Worm (Caenorhabditis elegans) whole organism, L1 larva: Measurements from ENCODE around the gene dpf-2.
A peak's percentile ranks its signal among the peaks of the same experiment; 100 is the strongest.

ENCODE experiments used
- C16A3.4 ChIP-seq: fragments of 150-350 bp; optimal IDR thresholded peaks from 2 replicates; lab custom pipeline; 2014; ENCODE audit warnings: missing biosample characterization, missing genetic modification characterization
- Y116A8C.19 ChIP-seq: sonication (generic microtip); optimal IDR thresholded peaks from 2 replicates; lab custom pipeline; 2016; ENCODE audit warnings: missing compliant biosample characterization, missing genetic modification characterization, borderline replicate concordance
- aha-1 ChIP-seq: fragments of 150-350 bp; optimal IDR thresholded peaks from 2 replicates; lab custom pipeline; 2014; ENCODE audit warnings: missing biosample characterization, missing genetic modification characterization
- blmp-1 ChIP-seq: fragments of 150-350 bp; optimal IDR thresholded peaks from 2 replicates; lab custom pipeline; 2014; ENCODE audit warnings: missing biosample characterization, missing genetic modification characterization
- ceh-82 ChIP-seq, 3 experiments: fragments of 150-350 bp in 1 of 3; sonication (generic microtip) in 2 of 3; optimal IDR thresholded peaks; 2 replicates each; lab custom pipeline; 2014 to 2017; ENCODE audit warnings: missing biosample characterization in 3 of 3, missing genetic modification characterization in 3 of 3
- dpl-1 ChIP-seq, 3 experiments: fragments of 150-350 bp in 2 of 3; sonication (generic microtip) in 1 of 3; optimal IDR thresholded peaks; 2 replicates each; lab custom pipeline; 2014 to 2017; ENCODE audit warnings: missing biosample characterization in 3 of 3, missing genetic modification characterization in 3 of 3, missing genetic modification reagents in 3 of 3
- dsc-1 ChIP-seq: sonication (generic microtip); optimal IDR thresholded peaks from 2 replicates; lab custom pipeline; 2016; ENCODE audit warnings: mild to moderate bottlenecking, missing genetic modification characterization, missing compliant biosample characterization
- efl-1 ChIP-seq, 4 experiments: fragments of 150-350 bp; optimal IDR thresholded peaks in 3 of 4; peaks in 1 of 4; 1 replicate in 1 of 4; 2 replicates in 3 of 4; lab custom pipeline; 2014; ENCODE audit warnings: missing biosample characterization in 2 of 4, missing genetic modification characterization in 2 of 4, missing genetic modification reagents in 2 of 4
- elt-2 ChIP-seq: sonication (generic microtip); optimal IDR thresholded peaks from 2 replicates; lab custom pipeline; 2016; ENCODE audit warnings: missing genetic modification characterization, mild to moderate bottlenecking, inconsistent platforms, missing compliant biosample characterization, missing genetic modification reagents
- elt-3 ChIP-seq, 6 experiments: fragments of 150-350 bp in 1 of 6; sonication (generic microtip); optimal IDR thresholded peaks; 2 replicates each; lab custom pipeline; 2017 to 2018; ENCODE audit warnings: missing biosample characterization in 6 of 6, missing genetic modification characterization in 6 of 6, inconsistent platforms in 1 of 6
- fkh-10 ChIP-seq: sonication (generic microtip); optimal IDR thresholded peaks from 2 replicates; lab custom pipeline; 2017; ENCODE audit warnings: missing biosample characterization, missing genetic modification reagents, missing genetic modification characterization
- fkh-4 ChIP-seq: sonication (generic microtip); optimal IDR thresholded peaks from 2 replicates; lab custom pipeline; 2016; ENCODE audit warnings: missing compliant biosample characterization, missing genetic modification characterization, borderline replicate concordance
- fos-1 ChIP-seq: fragments of 150-350 bp; optimal IDR thresholded peaks from 2 replicates; lab custom pipeline; 2014; ENCODE audit warnings: missing biosample characterization, missing genetic modification characterization
- grh-1 ChIP-seq: fragments of 200-800 bp; sonication (Bioruptor generic); IDR thresholded peaks from 2 replicates; pipeline ENCODE4 v1.3.6; 2022; ENCODE audit warnings: missing genetic modification reagents, missing genetic modification characterization, missing compliant biosample characterization
- hpl-2 ChIP-seq: fragments of 150-350 bp; optimal IDR thresholded peaks from 2 replicates; lab custom pipeline; 2014; ENCODE audit warnings: missing biosample characterization, missing genetic modification reagents, missing genetic modification characterization
- irx-1 ChIP-seq: sonication (generic microtip); optimal IDR thresholded peaks from 2 replicates; lab custom pipeline; 2016; ENCODE audit warnings: missing genetic modification characterization, missing compliant biosample characterization
- lin-13 ChIP-seq: fragments of 150-350 bp; optimal IDR thresholded peaks from 2 replicates; lab custom pipeline; 2014; ENCODE audit warnings: missing biosample characterization, missing genetic modification reagents, missing genetic modification characterization
- lin-14 ChIP-seq: fragments of 200-800 bp; sonication (Bioruptor generic); optimal IDR thresholded peaks from 2 replicates; lab custom pipeline; 2018; ENCODE audit warnings: mild to moderate bottlenecking, missing genetic modification characterization, moderate library complexity, missing compliant biosample characterization
- lin-39 ChIP-seq: fragments of 150-350 bp; optimal IDR thresholded peaks from 2 replicates; lab custom pipeline; 2014; ENCODE audit warnings: missing biosample characterization, missing genetic modification reagents, missing genetic modification characterization
- mdl-1 ChIP-seq, 2 experiments: fragments of 150-350 bp; optimal IDR thresholded peaks; 2 replicates each; lab custom pipeline; 2014 to 2017; ENCODE audit warnings: missing biosample characterization in 2 of 2, missing genetic modification characterization in 2 of 2, inconsistent platforms in 1 of 2
- mep-1 ChIP-seq: fragments of 150-350 bp; optimal IDR thresholded peaks from 2 replicates; lab custom pipeline; 2014; ENCODE audit warnings: missing biosample characterization, missing genetic modification characterization
- nhr-11 ChIP-seq: fragments of 150-350 bp; optimal IDR thresholded peaks from 2 replicates; lab custom pipeline; 2014; ENCODE audit warnings: missing biosample characterization, missing genetic modification characterization
- nhr-12 ChIP-seq: sonication (generic microtip); optimal IDR thresholded peaks from 2 replicates; lab custom pipeline; 2017; ENCODE audit warnings: missing biosample characterization, missing genetic modification characterization
- nhr-19 ChIP-seq: fragments of 200-800 bp; sonication (Bioruptor generic); conservative IDR thresholded peaks from 2 replicates; pipeline ENCODE4 v1.3.6; 2022; ENCODE audit warnings: missing genetic modification characterization, missing compliant biosample characterization
- nhr-20 ChIP-seq: sonication (generic microtip); optimal IDR thresholded peaks from 2 replicates; lab custom pipeline; 2016; ENCODE audit warnings: mild to moderate bottlenecking, missing genetic modification characterization, missing compliant biosample characterization
- nhr-47 ChIP-seq: sonication (generic microtip); optimal IDR thresholded peaks from 2 replicates; lab custom pipeline; 2016; ENCODE audit warnings: mild to moderate bottlenecking, missing genetic modification characterization, moderate library complexity, missing compliant biosample characterization
- nhr-71 ChIP-seq: sonication (generic microtip); optimal IDR thresholded peaks from 2 replicates; lab custom pipeline; 2016; ENCODE audit warnings: mild to moderate bottlenecking, missing genetic modification characterization, moderate library complexity, missing compliant biosample characterization
- nhr-76 ChIP-seq: sonication (generic microtip); optimal IDR thresholded peaks from 2 replicates; lab custom pipeline; 2017; ENCODE audit warnings: missing biosample characterization, missing genetic modification characterization
- nhr-77 ChIP-seq: fragments of 150-350 bp; optimal IDR thresholded peaks from 2 replicates; lab custom pipeline; 2014; ENCODE audit warnings: missing biosample characterization, missing genetic modification characterization
- nhr-85 ChIP-seq: sonication (generic microtip); peaks from one replicate; lab custom pipeline; 2016; ENCODE audit warnings: missing genetic modification characterization, inconsistent platforms, missing compliant biosample characterization
- pag-3 ChIP-seq: sonication (generic microtip); optimal IDR thresholded peaks from 2 replicates; lab custom pipeline; 2017; ENCODE audit warnings: missing genetic modification characterization, mild to moderate bottlenecking, missing compliant biosample characterization, antibody characterized with exemption, borderline replicate concordance; ENCODE audit not compliant: insufficient read depth
- pax-3 ChIP-seq: fragments of 200-800 bp; sonication (Bioruptor generic); optimal IDR thresholded peaks from 2 replicates; lab custom pipeline; 2018; ENCODE audit warnings: mild to moderate bottlenecking, missing genetic modification characterization, moderate library complexity, missing compliant biosample characterization
- pqm-1 ChIP-seq: sonication (generic microtip); optimal IDR thresholded peaks from 3 replicates; lab custom pipeline; 2017; ENCODE audit warnings: missing biosample characterization, missing genetic modification characterization
- rnt-1 ChIP-seq: sonication (generic microtip); optimal IDR thresholded peaks from 2 replicates; lab custom pipeline; 2016; ENCODE audit warnings: mild to moderate bottlenecking, missing genetic modification characterization, moderate library complexity, missing compliant biosample characterization
- skn-1 ChIP-seq: fragments of 150-350 bp; optimal IDR thresholded peaks from 2 replicates; lab custom pipeline; 2014; ENCODE audit warnings: missing biosample characterization, missing genetic modification characterization
- snpc-4 ChIP-seq: fragments of 150-350 bp; optimal IDR thresholded peaks from 2 replicates; lab custom pipeline; 2014; ENCODE audit warnings: missing biosample characterization, missing genetic modification characterization
- swsn-7 ChIP-seq: sonication (generic microtip); optimal IDR thresholded peaks from 2 replicates; lab custom pipeline; 2016; ENCODE audit warnings: missing genetic modification characterization, missing compliant biosample characterization
- tbx-2 ChIP-seq: sonication (generic microtip); optimal IDR thresholded peaks from 2 replicates; lab custom pipeline; 2016; ENCODE audit warnings: missing genetic modification characterization, missing compliant biosample characterization
- unc-130 ChIP-seq: fragments of 150-350 bp; optimal IDR thresholded peaks from 2 replicates; lab custom pipeline; 2017; ENCODE audit warnings: missing biosample characterization, missing genetic modification characterization, inconsistent platforms
- unc-30 ChIP-seq: sonication (generic microtip); optimal IDR thresholded peaks from 2 replicates; lab custom pipeline; 2017; ENCODE audit warnings: missing biosample characterization, missing genetic modification characterization
- unc-86 ChIP-seq: sonication (generic microtip); optimal IDR thresholded peaks from 2 replicates; lab custom pipeline; 2016; ENCODE audit warnings: missing genetic modification characterization, missing compliant biosample characterization
- vab-15 ChIP-seq: sonication (generic microtip); optimal IDR thresholded peaks from 2 replicates; lab custom pipeline; 2017; ENCODE audit warnings: missing genotype, mild to moderate bottlenecking, missing genetic modification characterization, missing compliant biosample characterization
- ztf-11 ChIP-seq, 2 experiments: sonication (generic microtip); optimal IDR thresholded peaks; 2 replicates each; lab custom pipeline; 2016 to 2017; ENCODE audit warnings: missing genetic modification characterization in 2 of 2, missing biosample characterization in 1 of 2, missing compliant biosample characterization in 1 of 2
- ztf-4 ChIP-seq: fragments of 150-350 bp; optimal IDR thresholded peaks from 2 replicates; lab custom pipeline; 2014; ENCODE audit warnings: missing biosample characterization, missing genetic modification characterization

The dpf-2 gene

ce11 chrX:14786821-14787556, 44.6 kb upstream of the dpf-2 start (continued):
- TF ChIP-seq ceh-82 (tag; optimal IDR thresholded peaks at IDR 0.05; lab: Kevin White, UChicago) = no peak
- TF ChIP-seq grh-1 (GFP tag; lab: Robert Waterston, UW) = peak; percentile 58; the same call in 1 of the 2 replicates
- peak; percentile 82 for TF ChIP-seq nhr-71 (tag; lab: Kevin White, UChicago)
- no peak for TF ChIP-seq nhr-76 (tag; lab: Kevin White, UChicago)
- TF ChIP-seq swsn-7 (tag; lab: Kevin White, UChicago) = no peak

ce11 chrX:14787557-14787932, 44.1 kb upstream of the dpf-2 start:
- TF ChIP-seq elt-3 (tag; optimal IDR thresholded peaks at IDR 0.05; lab: Kevin White, UChicago) = peak in 2 of 6 experiments; percentile 1 to 48
- no peak for TF ChIP-seq pax-3 (tag; lab: Kevin White, UChicago)
- no peak for TF ChIP-seq rnt-1 (tag; lab: Kevin White, UChicago)
- no peak for TF ChIP-seq aha-1 (tag; lab: Kevin White, UChicago)
- no peak for TF ChIP-seq fkh-10 (GFP tag; lab: Kevin White, UChicago)
- no peak for TF ChIP-seq unc-30 (tag; lab: Kevin White, UChicago)
- TF ChIP-seq Y116A8C.19 (tag; lab: Kevin White, UChicago) = no peak
- no peak for TF ChIP-seq blmp-1
- TF ChIP-seq pag-3 (tag; lab: Kevin White, UChicago) = no peak
- TF ChIP-seq efl-1 (optimal IDR thresholded peaks at IDR 0.05; lab: Kevin White, UChicago) = no peak
- peak in 1 of 2 experiments; percentile 71 for TF ChIP-seq efl-1 (GFP tag; optimal IDR thresholded peaks at IDR 0.05 in 1 of 2; lab: Kevin White, UChicago)
- TF ChIP-seq vab-15 (tag; lab: Kevin White, UChicago) = no peak
- no peak for TF ChIP-seq dsc-1 (tag; lab: Kevin White, UChicago)
- TF ChIP-seq fkh-4 (tag; lab: Kevin White, UChicago) = no peak
- TF ChIP-seq irx-1 (tag; lab: Kevin White, UChicago) = no peak
- no peak for TF ChIP-seq tbx-2 (tag; lab: Kevin White, UChicago)
- peak; percentile 68 for TF ChIP-seq elt-2 (tag; lab: Kevin White, UChicago)
- TF ChIP-seq nhr-77 (tag; lab: Kevin White, UChicago) = no peak
- TF ChIP-seq lin-39 (tag; lab: Kevin White, UChicago) = no peak
- no peak for TF ChIP-seq nhr-11 (tag; lab: Kevin White, UChicago)
- TF ChIP-seq snpc-4 (tag; lab: Kevin White, UChicago) = no peak
- TF ChIP-seq nhr-12 = no peak
- no peak for TF ChIP-seq dpl-1 (GFP tag; optimal IDR thresholded peaks at IDR 0.05; lab: Kevin White, UChicago)
- no peak for TF ChIP-seq nhr-85

- peak; percentile 17 for TF ChIP-seq pqm-1 (tag; lab: Kevin White, UChicago)
- TF ChIP-seq C16A3.4 (tag; lab: Kevin White, UChicago) = peak; percentile 48
- TF ChIP-seq hpl-2 (GFP tag; lab: Kevin White, UChicago) = no peak
- no peak for TF ChIP-seq nhr-12
- no peak for TF ChIP-seq fos-1 (tag; lab: Kevin White, UChicago)
- TF ChIP-seq mep-1 (tag; lab: Kevin White, UChicago) = peak; percentile 75
- TF ChIP-seq unc-86 (tag; lab: Kevin White, UChicago) = no peak
- TF ChIP-seq ztf-11 (tag; optimal IDR thresholded peaks at IDR 0.05; lab: Kevin White, UChicago) = peak in 1 of 2 experiments; percentile 6
- TF ChIP-seq elt-2 (tag; lab: Kevin White, UChicago) = peak; percentile 95
- peak; percentile 78 for TF ChIP-seq nhr-47
- peak; percentile 96 for TF ChIP-seq lin-14 (GFP tag; lab: Kevin White, UChicago)
- peak; percentile 74 for TF ChIP-seq ztf-4 (tag; lab: Kevin White, UChicago)
- peak; percentile 83 for TF ChIP-seq grh-1 (GFP tag; lab: Robert Waterston, UW)
- TF ChIP-seq elt-3 (tag; optimal IDR thresholded peaks at IDR 0.05; lab: Kevin White, UChicago) = peak in 5 of 6 experiments; percentile 2 to 90 (median 42)
- peak; percentile 55 for TF ChIP-seq skn-1 (tag; lab: Kevin White, UChicago)
- no peak for TF ChIP-seq nhr-11 (tag; lab: Kevin White, UChicago)
- TF ChIP-seq blmp-1 = peak; percentile 93
- TF ChIP-seq nhr-77 (tag; lab: Kevin White, UChicago) = peak; percentile 2
- peak; percentile 46 for TF ChIP-seq unc-130 (tag; lab: Kevin White, UChicago)
- peak; percentile 99 for TF ChIP-seq nhr-20 (tag; lab: Kevin White, UChicago)
- no peak for TF ChIP-seq lin-13 (GFP tag; lab: Kevin White, UChicago)
- TF ChIP-seq mdl-1 (tag; optimal IDR thresholded peaks at IDR 0.05; lab: Kevin White, UChicago) = peak; percentile 84 to 99
- TF ChIP-seq irx-1 (tag; lab: Kevin White, UChicago) = peak; percentile 81
- TF ChIP-seq nhr-19 = peak; percentile 72
- no peak for TF ChIP-seq snpc-4 (tag; lab: Kevin White, UChicago)
Observed at ce11 chrX:14790320-14791048, 41.1 kb upstream of the dpf-2 start, which contains the start of gene tatn-1. TSS of gene tatn-1 (plus strand) at chrX:14791008.
